Worm (Caenorhabditis elegans) whole organism, L4 larva: ENCODE data around the gene anoh-2.
A peak's percentile ranks its signal among the peaks of the same experiment; 100 is the strongest.

Experiments used
- F44E2.7 ChIP-seq: fragments of 200-800 bp; sonication (Bioruptor generic); IDR thresholded peaks from 2 replicates; pipeline ENCODE4 v2.1.2; 2022; ENCODE audit warnings: missing genetic modification characterization, missing compliant biosample characterization
- F49E8.2 ChIP-seq: sonication (generic microtip); optimal IDR thresholded peaks from 2 replicates; lab custom pipeline; 2016; ENCODE audit warnings: missing compliant biosample characterization, mild to moderate bottlenecking, missing genetic modification characterization, borderline replicate concordance
- Y48G9A.11 ChIP-seq: fragments of 200-800 bp; sonication (Bioruptor generic); IDR thresholded peaks from 2 replicates; pipeline ENCODE4 v1.3.6; 2022; ENCODE audit warnings: missing genetic modification reagents, missing genetic modification characterization, missing compliant biosample characterization
- aha-1 ChIP-seq: fragments of 150-350 bp; peaks from one replicate; lab custom pipeline; 2014; ENCODE audit warnings: missing biosample characterization, missing genetic modification characterization
- ama-1 ChIP-seq: fragments of 150-350 bp; optimal IDR thresholded peaks from 2 replicates; lab custom pipeline; 2014; ENCODE audit warnings: inconsistent platforms, mixed read lengths
- attf-4 ChIP-seq: sonication (generic microtip); optimal IDR thresholded peaks from 3 replicates; lab custom pipeline; 2017; ENCODE audit warnings: missing biosample characterization, missing genetic modification characterization
- ceh-32 ChIP-seq: sonication (generic microtip); optimal IDR thresholded peaks from 2 replicates; lab custom pipeline; 2016; ENCODE audit warnings: mild to moderate bottlenecking, missing genetic modification characterization, missing compliant biosample characterization; ENCODE audit not compliant: poor library complexity
- ceh-44 ChIP-seq: fragments of 200-800 bp; sonication (Bioruptor generic); IDR thresholded peaks from 2 replicates; pipeline ENCODE4 v1.3.6; 2022; ENCODE audit warnings: missing genetic modification reagents, missing genetic modification characterization, missing compliant biosample characterization
- ces-1 ChIP-seq: fragments of 150-350 bp; sonication (generic microtip); optimal IDR thresholded peaks from 4 replicates; lab custom pipeline; 2014; ENCODE audit warnings: missing biosample characterization, missing genetic modification reagents, missing genetic modification characterization
- daf-12 ChIP-seq: fragments of 150-350 bp; optimal IDR thresholded peaks from 2 replicates; lab custom pipeline; 2014; ENCODE audit warnings: missing biosample characterization, missing genetic modification reagents, missing genetic modification characterization
- daf-8 ChIP-seq: fragments of 200-800 bp; sonication (Bioruptor generic); IDR thresholded peaks from 2 replicates; pipeline ENCODE4 v1.3.6; 2022; ENCODE audit warnings: missing genetic modification characterization, missing compliant biosample characterization
- dmd-6 ChIP-seq: fragments of 200-800 bp; sonication (Bioruptor generic); IDR thresholded peaks from 2 replicates; pipeline ENCODE4 v1.3.6; 2022; ENCODE audit warnings: missing genetic modification reagents, missing genetic modification characterization, missing compliant biosample characterization
- dmd-9 ChIP-seq: fragments of 200-800 bp; sonication (Bioruptor generic); IDR thresholded peaks from 2 replicates; pipeline ENCODE4 v1.3.6; 2022; ENCODE audit warnings: missing genetic modification reagents, missing genetic modification characterization, missing compliant biosample characterization
- dpl-1 ChIP-seq: fragments of 150-350 bp; optimal IDR thresholded peaks from 2 replicates; lab custom pipeline; 2014; ENCODE audit warnings: missing biosample characterization, missing genetic modification reagents, missing genetic modification characterization
- duxl-1 ChIP-seq: sonication (generic microtip); optimal IDR thresholded peaks from 2 replicates; lab custom pipeline; 2016; ENCODE audit warnings: mild to moderate bottlenecking, missing genetic modification characterization, moderate library complexity, missing compliant biosample characterization; ENCODE audit not compliant: poor library complexity
- egl-43 ChIP-seq: fragments of 200-800 bp; sonication (Bioruptor generic); IDR thresholded peaks from 2 replicates; pipeline ENCODE4 v1.3.6; 2022; ENCODE audit warnings: missing genetic modification reagents, missing genetic modification characterization, missing compliant biosample characterization
- fos-1 ChIP-seq: fragments of 150-350 bp; optimal IDR thresholded peaks from 2 replicates; lab custom pipeline; 2014; ENCODE audit warnings: missing biosample characterization, missing genetic modification characterization
- hif-1 ChIP-seq, 2 experiments: sonication (generic microtip); optimal IDR thresholded peaks; 2 replicates each; lab custom pipeline; 2016 to 2017; ENCODE audit warnings: missing compliant biosample characterization in 2 of 2, missing genetic modification characterization in 2 of 2, missing genetic modification reagents in 2 of 2, missing genotype in 2 of 2, mild to moderate bottlenecking in 1 of 2
- lin-39 ChIP-seq: fragments of 150-350 bp; optimal IDR thresholded peaks from 2 replicates; lab custom pipeline; 2014; ENCODE audit warnings: missing biosample characterization, missing genetic modification reagents, missing genetic modification characterization
- lir-3 ChIP-seq: sonication (generic microtip); optimal IDR thresholded peaks from 2 replicates; lab custom pipeline; 2016; ENCODE audit warnings: mild to moderate bottlenecking, missing genetic modification characterization, missing compliant biosample characterization
- mep-1 ChIP-seq: fragments of 150-350 bp; sonication (generic microtip); optimal IDR thresholded peaks from 3 replicates; lab custom pipeline; 2014; ENCODE audit warnings: missing biosample characterization, missing genetic modification characterization
- mxl-2 ChIP-seq: fragments of 200-800 bp; sonication (Bioruptor generic); conservative IDR thresholded peaks from 2 replicates; pipeline ENCODE4 v1.3.6; 2022; ENCODE audit warnings: missing genetic modification reagents, missing genetic modification characterization, missing compliant biosample characterization
- nhr-111 ChIP-seq: fragments of 200-800 bp; sonication (Bioruptor generic); optimal IDR thresholded peaks from 2 replicates; lab custom pipeline; 2018; ENCODE audit warnings: mild to moderate bottlenecking, missing genetic modification characterization, missing compliant biosample characterization
- nhr-25 ChIP-seq: sonication (generic microtip); optimal IDR thresholded peaks from 2 replicates; lab custom pipeline; 2017; ENCODE audit warnings: missing genetic modification characterization, mild to moderate bottlenecking, missing compliant biosample characterization, antibody characterized with exemption, moderate library complexity, borderline replicate concordance; ENCODE audit not compliant: insufficient read depth
- nhr-41 ChIP-seq: fragments of 200-800 bp; sonication (Bioruptor generic); IDR thresholded peaks from 2 replicates; pipeline ENCODE4 v1.3.6; 2022; ENCODE audit warnings: missing genetic modification reagents, missing genetic modification characterization, missing compliant biosample characterization
- nhr-42 ChIP-seq: fragments of 200-800 bp; sonication (Bioruptor generic); IDR thresholded peaks from 2 replicates; pipeline ENCODE4 v1.3.6; 2022; ENCODE audit warnings: missing genetic modification characterization, missing compliant biosample characterization
- nhr-6 ChIP-seq: fragments of 150-350 bp; optimal IDR thresholded peaks from 2 replicates; lab custom pipeline; 2014; ENCODE audit warnings: missing biosample characterization, missing genetic modification characterization
- nhr-76 ChIP-seq: fragments of 150-350 bp; optimal IDR thresholded peaks from 2 replicates; lab custom pipeline; 2014; ENCODE audit warnings: missing biosample characterization, missing genetic modification characterization
- snpc-1.2 ChIP-seq: fragments of 200-800 bp; sonication (Bioruptor generic); IDR thresholded peaks from 2 replicates; pipeline ENCODE4 v1.3.6; 2022; ENCODE audit warnings: missing genetic modification reagents, missing genetic modification characterization, missing compliant biosample characterization
- snpc-4 ChIP-seq: fragments of 150-350 bp; optimal IDR thresholded peaks from 2 replicates; lab custom pipeline; 2014; ENCODE audit warnings: missing biosample characterization, missing genetic modification characterization
- spr-1 ChIP-seq: sonication (generic microtip); optimal IDR thresholded peaks from 2 replicates; lab custom pipeline; 2016; ENCODE audit warnings: mild to moderate bottlenecking, missing genetic modification characterization, missing compliant biosample characterization
- zfp-3 ChIP-seq: fragments of 200-800 bp; sonication (Bioruptor generic); conservative IDR thresholded peaks from 2 replicates; pipeline ENCODE4 v1.3.6; 2022; ENCODE audit warnings: missing genetic modification reagents, missing genetic modification characterization, missing compliant biosample characterization

anoh-2 gene

DNA sequence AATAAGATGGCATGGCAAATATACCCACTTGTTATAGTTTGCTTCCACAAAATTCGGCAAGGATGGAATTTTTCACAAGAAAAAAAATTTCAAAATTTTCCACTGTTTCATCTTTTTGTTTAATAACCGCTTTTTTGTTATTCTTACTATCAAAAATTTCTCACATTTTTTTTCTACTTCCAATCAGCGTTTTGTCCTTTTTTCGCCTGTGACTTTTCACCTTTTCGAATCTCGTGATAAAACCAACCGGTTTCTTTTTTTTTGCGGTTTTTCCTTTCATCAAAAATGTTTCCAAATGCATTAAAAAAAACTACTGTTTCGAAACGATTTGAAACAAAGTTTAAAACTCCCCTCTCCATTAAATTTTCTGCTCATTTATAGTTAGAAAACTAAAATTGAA, 21.0 kb downstream of the anoh-2 start (continued):
- no peak for TF ChIP-seq hif-1 (tag; optimal IDR thresholded peaks at IDR 0.05; lab: Kevin White, UChicago)
- TF ChIP-seq attf-4 = no peak
- TF ChIP-seq spr-1 = no peak

DNA sequence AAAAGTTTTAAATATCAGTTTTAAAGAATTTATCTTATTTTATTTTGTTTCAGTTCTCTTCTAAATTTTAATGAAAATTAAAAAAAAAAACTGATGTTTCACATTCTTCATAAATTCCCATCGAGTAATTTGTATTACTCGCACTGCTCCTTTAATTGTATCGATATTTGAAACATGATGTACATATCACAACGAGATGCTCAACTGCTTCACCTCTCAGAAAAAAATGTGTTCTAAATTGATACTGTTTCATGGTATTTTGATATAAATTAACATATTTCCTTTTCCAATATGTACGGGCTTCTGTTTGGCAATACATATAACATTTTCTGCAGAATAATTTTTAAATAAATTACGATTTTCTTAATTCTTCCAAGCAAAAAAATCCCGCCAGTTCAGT, 29.6 kb downstream of the anoh-2 start:
- TF ChIP-seq snpc-1.2 (GFP tag; lab: Robert Waterston, UW) (peak; percentile 45; the same call in 1 of the 2 replicates), F44E2.7 (GFP tag; lab: Robert Waterston, UW) (no peak)

DNA sequence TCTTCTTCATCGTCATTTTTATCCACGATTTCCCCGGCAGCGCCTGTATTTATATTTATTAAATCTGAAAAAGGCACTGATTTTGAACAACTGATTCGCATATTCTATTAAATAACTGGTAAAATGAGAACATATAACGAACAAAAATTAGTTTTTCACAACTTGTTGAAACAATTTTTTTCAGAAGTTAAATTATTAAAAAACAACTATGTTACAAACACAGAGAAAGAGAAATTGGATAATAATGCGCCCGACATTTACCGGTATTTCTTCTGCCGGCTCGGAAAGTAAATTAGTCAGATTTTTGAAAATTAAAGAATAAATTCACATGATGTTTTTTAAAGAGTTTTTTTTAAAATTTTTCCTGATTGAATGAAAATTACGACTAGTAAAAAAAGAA, 41.7 kb downstream of the anoh-2 start, which contains the start of gene haf-8:
haf-8 (minus strand) TSS at position 101 of the 400 bp plus-strand sequence.
- TF ChIP-seq nhr-6 (no peak), nhr-41 (GFP tag; lab: Robert Waterston, UW) (no peak), fos-1 (tag; lab: Kevin White, UChicago) (no peak), dmd-6 (GFP tag; lab: Robert Waterston, UW) (no peak), mxl-2 (GFP tag; lab: Robert Waterston, UW) (no peak), ces-1 (no peak)

ce11 chrIV:14704155-14704554, 46.0 kb downstream of the anoh-2 start, which contains the start of gene Y57G11C.40:
Gene Y57G11C.40 (minus strand): TSS chrIV:14704255.
- TF ChIP-seq duxl-1 (tag; lab: Kevin White, UChicago) (no peak), aha-1 (tag; lab: Kevin White, UChicago) (peak; percentile 37)
- TF ChIP-seq, all 104 proteins: peak for 1

ce11 chrIV:14704952-14705351, 46.8 kb downstream of the anoh-2 start:
- TF ChIP-seq snpc-1.2 (GFP tag; lab: Robert Waterston, UW) (peak; percentile 65), nhr-42 (GFP tag; lab: Robert Waterston, UW) (no peak)

ce11 chrIV:14706302-14706701, 48.2 kb downstream of the anoh-2 start, which contains the start of gene Y57G11C.41:
Gene Y57G11C.41 (minus strand): TSS chrIV:14706402.
- TF ChIP-seq hif-1 (tag; optimal IDR thresholded peaks at IDR 0.05; lab: Kevin White, UChicago) (no peak), dpl-1 (GFP tag; lab: Kevin White, UChicago) (no peak), aha-1 (tag; lab: Kevin White, UChicago) (no peak), F49E8.2 (tag; lab: Kevin White, UChicago) (no peak), nhr-25 (tag; lab: Kevin White, UChicago) (no peak), lin-39 (tag; lab: Kevin White, UChicago) (no peak)

DNA sequence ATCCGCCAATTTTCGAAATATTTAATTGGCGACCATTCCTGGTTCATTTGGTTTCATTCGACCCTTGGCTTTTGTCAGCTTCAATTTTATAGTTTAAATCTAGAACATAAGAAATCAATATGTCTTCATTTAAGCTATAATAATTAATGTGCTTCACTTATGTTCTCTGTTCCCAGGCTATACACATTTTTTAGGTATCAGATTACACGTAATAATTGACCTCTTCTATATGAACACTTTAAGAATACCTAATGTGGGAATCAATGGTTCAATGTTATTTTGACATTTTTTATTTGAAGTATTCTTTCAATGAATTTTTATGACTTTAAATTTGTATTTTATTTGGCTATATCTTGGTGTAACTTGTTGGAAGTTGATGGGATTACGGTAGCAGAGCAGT, 51.2 kb downstream of the anoh-2 start, which contains the start of gene lgc-7:
lgc-7 (plus strand) TSS at position 301 of the 400 bp plus-strand sequence.
- TF ChIP-seq spr-1 = no peak
- TF ChIP-seq mxl-2 (GFP tag; lab: Robert Waterston, UW) = no peak
- no peak for TF ChIP-seq ceh-32 (tag; lab: Kevin White, UChicago)
- TF ChIP-seq ceh-44 (GFP tag; lab: Robert Waterston, UW) = no peak
- no peak for TF ChIP-seq snpc-1.2 (GFP tag; lab: Robert Waterston, UW)
- TF ChIP-seq aha-1 (tag; lab: Kevin White, UChicago) = no peak
- no peak for TF ChIP-seq daf-12
- no peak for TF ChIP-seq dmd-9 (GFP tag; lab: Robert Waterston, UW)
- no peak for TF ChIP-seq nhr-111 (GFP tag; lab: Kevin White, UChicago)
- TF ChIP-seq snpc-4 = no peak
- TF ChIP-seq dmd-6 (GFP tag; lab: Robert Waterston, UW) = no peak
- TF ChIP-seq ama-1 (lab: Kevin White, UChicago) = no peak
- TF ChIP-seq lir-3 (tag; lab: Kevin White, UChicago) = no peak
- no peak for TF ChIP-seq zfp-3
- TF ChIP-seq Y48G9A.11 (GFP tag; lab: Robert Waterston, UW) = no peak
- no peak for TF ChIP-seq nhr-76
- TF ChIP-seq nhr-25 (tag; lab: Kevin White, UChicago) = no peak
- no peak for TF ChIP-seq egl-43 (GFP tag; lab: Robert Waterston, UW)
- no peak for TF ChIP-seq mep-1 (tag; lab: Kevin White, UChicago)
- no peak for TF ChIP-seq daf-8 (GFP tag; lab: Robert Waterston, UW)
